Fruit fly (Drosophila melanogaster) whole organism, pupa: ENCODE data around the gene pip.
A peak's percentile ranks its signal among the peaks of the same experiment; 100 is the strongest.

ENCODE experiments used
- CG15710 ChIP-seq: fragments of 200-800 bp; sonication (Bioruptor generic); optimal IDR thresholded peaks from 2 replicates; lab custom pipeline; 2018; ENCODE audit warnings: missing biosample characterization, mild to moderate bottlenecking, missing genetic modification characterization, moderate library complexity
- CG8159 ChIP-seq: fragments of 200-800 bp; sonication (Bioruptor generic); optimal IDR thresholded peaks from 3 replicates; lab custom pipeline; 2018; ENCODE audit warnings: missing biosample characterization, mild to moderate bottlenecking, missing genetic modification characterization, moderate library complexity
- CG8301 ChIP-seq: fragments of 200-800 bp; sonication (Bioruptor generic); optimal IDR thresholded peaks from 2 replicates; lab custom pipeline; 2018; ENCODE audit warnings: missing biosample characterization, mild to moderate bottlenecking, missing genetic modification characterization
- CG9948 ChIP-seq: fragments of 200-800 bp; sonication (Bioruptor generic); optimal IDR thresholded peaks from 2 replicates; lab custom pipeline; 2018; ENCODE audit warnings: missing biosample characterization, mild to moderate bottlenecking, missing genetic modification characterization, moderate library complexity
- D1 ChIP-seq: fragments of 200-800 bp; sonication (Bioruptor generic); optimal IDR thresholded peaks from 2 replicates; lab custom pipeline; 2018; ENCODE audit warnings: missing biosample characterization, mild to moderate bottlenecking, missing genetic modification characterization, moderate library complexity
- EcR ChIP-seq: fragments of 200-800 bp; sonication (Bioruptor generic); optimal IDR thresholded peaks from 3 replicates; lab custom pipeline; 2019; ENCODE audit warnings: missing biosample characterization, missing genetic modification characterization, mild to moderate bottlenecking, moderate library complexity, missing genetic modification reagents
- Snoo ChIP-seq: fragments of 200-800 bp; sonication (Bioruptor generic); optimal IDR thresholded peaks from 3 replicates; lab custom pipeline; 2017; ENCODE audit warnings: missing biosample characterization, mild to moderate bottlenecking, missing genetic modification characterization, inconsistent platforms

DNA sequence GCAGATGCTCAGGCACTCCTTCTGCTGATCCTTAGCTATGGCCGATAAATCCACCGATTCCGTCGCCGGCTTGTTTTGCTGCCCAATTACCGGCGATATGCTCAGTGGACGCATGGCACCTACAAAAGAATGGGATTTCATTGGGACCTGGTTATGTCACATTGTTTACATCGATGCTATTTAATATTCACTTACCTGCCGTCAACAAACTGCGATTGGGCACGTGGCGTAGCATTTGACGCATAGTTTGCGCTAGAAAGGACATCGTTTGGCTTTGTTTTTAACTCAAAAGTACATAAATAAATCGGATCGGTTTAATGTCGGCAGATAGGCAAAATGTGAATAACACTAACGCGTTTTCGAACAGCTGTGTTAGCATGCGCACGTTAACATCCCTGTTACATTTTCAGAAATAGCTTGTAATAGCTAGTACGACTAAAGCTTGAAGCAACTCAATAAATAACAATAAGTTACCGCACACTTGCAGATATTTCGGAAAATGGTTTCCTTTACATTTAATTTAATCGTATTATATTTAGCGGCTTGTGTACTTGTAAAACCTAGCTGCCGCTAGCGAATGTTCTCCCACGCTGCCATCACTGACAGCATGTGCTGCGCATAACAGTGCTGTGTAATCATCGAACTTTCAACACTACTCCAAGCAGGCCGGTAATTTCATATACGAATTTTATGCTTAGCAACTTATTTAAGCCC, 82.5 kb downstream of the pip start, which contains the start of the genes mRpL21 and rept:
- no peak for TF ChIP-seq EcR (GFP tag; lab: Kevin White, UChicago)
- TF ChIP-seq D1 (tag; lab: Kevin White, UChicago) = peak; percentile 24
- no peak for TF ChIP-seq CG9948
- peak; percentile 34 for TF ChIP-seq Snoo
- peak; percentile 56 for TF ChIP-seq CG15710 (tag; lab: Kevin White, UChicago)
- TF ChIP-seq CG8159 (tag; lab: Kevin White, UChicago) = no peak
- no peak for TF ChIP-seq CG8301 (tag; lab: Kevin White, UChicago)
